Fruit fly (Drosophila melanogaster) whole organism, adult: ENCODE data around the gene Abd-B.
A peak's percentile ranks its signal among the peaks of the same experiment; 100 is the strongest.

Experiments
- CG11617 ChIP-seq: fragments of 200-800 bp; sonication (Bioruptor generic); optimal IDR thresholded peaks from 2 replicates; lab custom pipeline; 2017; ENCODE audit warnings: mild to moderate bottlenecking, missing biosample characterization, missing genetic modification reagents, missing genetic modification characterization
- CG12768 ChIP-seq: fragments of 200-800 bp; sonication (Bioruptor generic); optimal IDR thresholded peaks from 2 replicates; lab custom pipeline; 2017; ENCODE audit warnings: missing biosample characterization, missing genetic modification characterization, mild to moderate bottlenecking, moderate library complexity, missing genetic modification reagents
- CG14711 ChIP-seq: fragments of 200-800 bp; sonication (Bioruptor generic); optimal IDR thresholded peaks from 2 replicates; lab custom pipeline; 2018; ENCODE audit warnings: missing biosample characterization, mild to moderate bottlenecking, missing genetic modification characterization, moderate library complexity
- CG1620 ChIP-seq: fragments of 200-800 bp; sonication (Bioruptor generic); optimal IDR thresholded peaks from 2 replicates; lab custom pipeline; 2016; ENCODE audit warnings: missing biosample characterization, missing genetic modification characterization
- CG33017 ChIP-seq: fragments of 200-800 bp; sonication (Bioruptor generic); optimal IDR thresholded peaks from 2 replicates; lab custom pipeline; 2018; ENCODE audit warnings: missing biosample characterization, mild to moderate bottlenecking, missing genetic modification characterization, moderate library complexity
- CG5204 ChIP-seq: fragments of 200-800 bp; sonication (Bioruptor generic); optimal IDR thresholded peaks from 2 replicates; lab custom pipeline; 2016; ENCODE audit warnings: missing biosample characterization, missing genetic modification characterization
- CG7045 ChIP-seq: fragments of 200-800 bp; sonication (Bioruptor generic); optimal IDR thresholded peaks from 2 replicates; lab custom pipeline; 2017; ENCODE audit warnings: missing biosample characterization, mild to moderate bottlenecking, missing genetic modification characterization
- CG7101 ChIP-seq: fragments of 200-800 bp; sonication (Bioruptor generic); optimal IDR thresholded peaks from 2 replicates; lab custom pipeline; 2018; ENCODE audit warnings: missing biosample characterization, mild to moderate bottlenecking, missing genetic modification characterization, moderate library complexity
- Clk ChIP-seq: fragments of 200-800 bp; sonication (Bioruptor generic); optimal IDR thresholded peaks from 2 replicates; lab custom pipeline; 2017; ENCODE audit warnings: missing biosample characterization, missing genetic modification characterization
- Hr96 ChIP-seq: fragments of 200-800 bp; sonication (Bioruptor generic); optimal IDR thresholded peaks from 2 replicates; lab custom pipeline; 2016; ENCODE audit warnings: missing biosample characterization, missing genetic modification characterization
- Mnt ChIP-seq: fragments of 200-800 bp; sonication (Bioruptor generic); optimal IDR thresholded peaks from 2 replicates; lab custom pipeline; 2016; ENCODE audit warnings: missing biosample characterization, mild to moderate bottlenecking, missing genetic modification characterization
- bab1 ChIP-seq: fragments of 200-800 bp; sonication (Bioruptor generic); optimal IDR thresholded peaks from 3 replicates; lab custom pipeline; 2019; ENCODE audit warnings: missing biosample characterization, mild to moderate bottlenecking, missing genetic modification characterization, moderate library complexity
- cic ChIP-seq: fragments of 200-800 bp; sonication (Bioruptor generic); optimal IDR thresholded peaks from 2 replicates; lab custom pipeline; 2017; ENCODE audit warnings: missing biosample characterization, mild to moderate bottlenecking, missing genetic modification characterization, moderate library complexity
- cnc ChIP-seq, 2 experiments: fragments of >200 bp; optimal IDR thresholded peaks; 2 replicates each; lab custom pipeline; 2017
- kay ChIP-seq: fragments of 200-800 bp; sonication (Bioruptor generic); peaks from one replicate; lab custom pipeline; 2016; ENCODE audit warnings: missing biosample characterization, missing genetic modification characterization, borderline replicate concordance
- ovo ChIP-seq: fragments of 200-800 bp; sonication (Bioruptor generic); optimal IDR thresholded peaks from 2 replicates; lab custom pipeline; 2016; ENCODE audit warnings: missing biosample characterization, missing genetic modification characterization
- pad ChIP-seq: fragments of 200-800 bp; sonication (Bioruptor generic); optimal IDR thresholded peaks from 3 replicates; lab custom pipeline; 2017; ENCODE audit warnings: missing biosample characterization, missing genetic modification characterization, mild to moderate bottlenecking, moderate library complexity, missing genetic modification reagents
- tj ChIP-seq: fragments of 200-800 bp; sonication (Bioruptor generic); optimal IDR thresholded peaks from 3 replicates; lab custom pipeline; 2017; ENCODE audit warnings: missing biosample characterization, mild to moderate bottlenecking, missing genetic modification characterization, moderate library complexity
- toe ChIP-seq: fragments of 200-800 bp; sonication (Bioruptor generic); optimal IDR thresholded peaks from 2 replicates; lab custom pipeline; 2016; ENCODE audit warnings: missing biosample characterization, missing genetic modification characterization

Abd-B gene

DNA sequence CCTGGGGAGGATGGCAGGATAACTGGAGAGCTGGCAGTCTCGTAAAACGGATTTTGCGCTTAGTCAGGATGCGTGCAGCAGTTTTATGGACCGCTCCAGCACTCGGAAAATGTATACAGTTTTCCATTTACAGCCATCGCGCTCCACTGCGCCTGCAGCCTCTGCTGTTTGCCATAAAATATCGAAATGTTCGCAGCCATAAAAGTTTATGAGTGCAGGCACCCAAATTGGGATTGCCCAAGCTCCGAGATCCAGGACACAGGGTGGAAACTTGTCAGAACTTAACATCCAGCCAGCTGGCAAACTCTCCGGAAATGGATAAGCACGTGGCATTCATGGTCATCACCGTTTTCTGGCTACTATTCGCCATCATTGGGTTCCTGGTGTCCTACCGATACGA, 2.9 kb upstream of the Abd-B start, which contains the start of gene VhaM9.7-d:
TSS of gene VhaM9.7-d (plus strand) at position 301 of the 400 bp plus-strand sequence.
- TF ChIP-seq CG33017 (no peak), tj (GFP tag; lab: Kevin White, UChicago) (no peak), cnc (optimal IDR thresholded peaks at IDR 0.05; lab: Kevin White, UChicago) (no peak), Hr96 (GFP tag; lab: Kevin White, UChicago) (no peak), Mnt (no peak), CG11617 (no peak), pad (GFP tag; lab: Kevin White, UChicago) (no peak), CG7045 (GFP tag; lab: Kevin White, UChicago) (no peak)

DNA sequence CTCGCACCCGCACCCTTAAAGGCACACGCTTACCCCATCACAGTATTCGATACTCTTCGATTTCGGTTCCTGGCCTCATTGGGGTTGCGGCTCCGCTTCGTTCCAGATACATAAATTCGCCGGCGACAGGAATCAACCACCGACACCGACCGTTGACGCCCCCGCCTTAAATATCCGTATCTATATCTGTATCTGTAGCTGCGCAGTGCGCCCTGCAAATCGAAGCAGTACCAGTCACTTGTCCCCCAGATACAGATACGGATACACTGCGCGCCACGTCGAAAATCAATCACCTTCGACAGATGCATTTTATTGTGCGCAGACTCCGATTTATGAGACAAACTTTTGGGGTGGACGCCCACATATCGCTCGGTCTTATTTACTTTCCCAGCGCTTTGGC, 539 bp upstream of the Abd-B start:
- TF ChIP-seq tj (GFP tag; lab: Kevin White, UChicago) (no peak), CG1620 (GFP tag; lab: Kevin White, UChicago) (no peak), cic (GFP tag; lab: Kevin White, UChicago) (no peak)

DNA sequence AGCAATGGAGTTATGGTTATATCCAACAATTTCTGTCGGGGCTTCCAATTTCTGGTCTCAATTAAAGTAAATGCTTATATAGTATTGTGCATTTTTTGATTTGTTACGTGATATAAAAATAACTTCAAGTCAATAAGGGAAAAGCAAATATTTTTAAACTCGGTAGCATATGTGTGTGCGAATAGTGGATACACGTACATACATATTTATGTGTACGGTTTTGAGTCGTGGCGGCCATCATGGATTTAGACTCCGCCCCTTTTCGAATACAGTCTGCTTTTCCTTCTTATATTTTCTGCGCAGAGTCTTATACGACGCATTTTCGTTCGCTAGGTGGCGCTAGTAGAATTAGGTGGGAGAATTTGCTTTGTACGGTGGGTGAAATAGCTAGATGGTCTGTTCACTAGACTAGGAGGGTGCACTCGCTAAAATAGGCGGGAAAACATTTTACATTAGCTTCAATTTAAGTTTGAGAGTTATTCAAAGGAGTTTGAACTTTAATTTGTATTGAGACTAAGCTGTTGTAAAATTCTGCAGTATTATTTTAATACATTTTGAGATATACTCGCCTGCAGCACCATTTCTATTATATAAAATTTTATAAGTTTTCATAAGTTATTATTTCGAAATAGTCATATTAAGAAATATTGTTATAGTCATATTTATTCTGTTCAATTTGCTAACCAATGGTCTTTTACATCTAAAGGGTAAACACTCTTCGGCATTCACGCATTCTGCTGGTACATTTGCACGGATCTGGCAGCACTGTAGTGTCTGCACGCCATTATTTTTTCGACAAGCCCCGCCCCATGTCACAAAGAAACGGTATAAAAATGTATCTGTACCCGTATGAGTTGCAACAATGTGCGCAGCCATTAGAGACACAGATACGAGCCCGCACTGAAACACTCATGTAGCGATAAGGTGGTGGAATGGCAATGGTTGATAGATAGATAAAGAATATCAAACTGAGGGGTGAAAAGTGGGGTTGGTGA, 2.4 kb downstream of the Abd-B start:
- TF ChIP-seq pad (GFP tag; lab: Kevin White, UChicago) (peak; percentile 62), CG33017 (no peak), toe (GFP tag; lab: Kevin White, UChicago) (peak; percentile 18), CG14711 (tag; lab: Kevin White, UChicago) (no peak), CG5204 (GFP tag; lab: Kevin White, UChicago) (no peak), ovo (peak; percentile 33), CG1620 (GFP tag; lab: Kevin White, UChicago) (no peak)

DNA sequence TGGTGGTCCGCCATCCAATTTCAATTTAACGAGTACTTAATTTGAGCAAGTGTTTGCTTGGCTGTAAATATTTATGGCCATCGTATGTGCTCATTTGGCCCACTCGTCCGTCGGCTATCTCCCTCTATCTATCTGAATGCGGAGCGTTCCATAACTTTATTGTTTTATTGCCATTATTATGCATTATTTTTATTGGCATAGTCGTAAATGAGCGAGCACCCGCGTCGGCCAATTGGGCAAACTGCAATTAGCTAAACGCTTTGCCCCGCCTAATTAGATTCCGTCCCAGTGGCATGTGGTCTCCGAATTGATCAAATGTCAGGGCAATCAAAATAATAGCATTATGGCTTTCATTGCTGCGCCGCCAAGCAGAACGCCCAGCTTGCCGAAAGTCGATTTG, 9.7 kb downstream of the Abd-B start:
- TF ChIP-seq CG33017 = no peak
- no peak for TF ChIP-seq CG1620 (GFP tag; lab: Kevin White, UChicago)
- TF ChIP-seq CG7101 (tag; lab: Kevin White, UChicago) = no peak
- no peak for TF ChIP-seq bab1
- TF ChIP-seq cnc (optimal IDR thresholded peaks at IDR 0.05; lab: Kevin White, UChicago) = no peak
- no peak for TF ChIP-seq CG14711 (tag; lab: Kevin White, UChicago)
- no peak for TF ChIP-seq CG11617
- TF ChIP-seq kay = no peak
- TF ChIP-seq toe (GFP tag; lab: Kevin White, UChicago) = no peak
- no peak for TF ChIP-seq pad (GFP tag; lab: Kevin White, UChicago)
- no peak for TF ChIP-seq Clk (GFP tag; lab: Kevin White, UChicago)
- no peak for TF ChIP-seq CG7045 (GFP tag; lab: Kevin White, UChicago)
- no peak for TF ChIP-seq Hr96 (GFP tag; lab: Kevin White, UChicago)
- TF ChIP-seq tj (GFP tag; lab: Kevin White, UChicago) = no peak
- TF ChIP-seq cic (GFP tag; lab: Kevin White, UChicago) = no peak
- TF ChIP-seq CG12768 = no peak
- TF ChIP-seq Mnt = no peak

DNA sequence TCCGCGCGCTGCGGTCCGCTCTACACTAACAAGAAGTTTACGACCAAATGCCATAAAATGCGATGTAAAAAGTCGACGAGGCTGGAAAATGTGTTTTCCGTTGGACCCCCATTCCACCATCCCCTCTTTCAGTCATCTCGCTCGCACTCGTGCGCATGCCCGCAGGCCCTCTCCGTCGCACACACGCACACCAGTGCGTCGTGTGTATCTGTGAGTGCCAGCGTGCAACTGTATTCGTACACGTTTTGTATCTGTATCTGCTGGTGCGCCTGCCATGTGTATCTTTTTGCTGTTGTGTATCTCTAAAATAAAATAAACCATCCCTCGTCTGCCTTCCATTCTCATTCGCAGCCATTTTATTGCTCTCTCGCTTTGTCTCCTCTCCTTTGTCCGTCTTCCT, 11.8 kb downstream of the Abd-B start:
- TF ChIP-seq CG12768 (no peak), ovo (no peak), tj (GFP tag; lab: Kevin White, UChicago) (no peak), toe (GFP tag; lab: Kevin White, UChicago) (no peak), kay (no peak), pad (GFP tag; lab: Kevin White, UChicago) (no peak), CG14711 (tag; lab: Kevin White, UChicago) (no peak), CG7101 (tag; lab: Kevin White, UChicago) (no peak), cic (GFP tag; lab: Kevin White, UChicago) (no peak), cnc (optimal IDR thresholded peaks at IDR 0.05; lab: Kevin White, UChicago) (no peak), bab1 (no peak), Hr96 (GFP tag; lab: Kevin White, UChicago) (no peak), CG7045 (GFP tag; lab: Kevin White, UChicago) (no peak), Clk (GFP tag; lab: Kevin White, UChicago) (no peak), CG5204 (GFP tag; lab: Kevin White, UChicago) (no peak), CG1620 (GFP tag; lab: Kevin White, UChicago) (no peak), Mnt (no peak)

DNA sequence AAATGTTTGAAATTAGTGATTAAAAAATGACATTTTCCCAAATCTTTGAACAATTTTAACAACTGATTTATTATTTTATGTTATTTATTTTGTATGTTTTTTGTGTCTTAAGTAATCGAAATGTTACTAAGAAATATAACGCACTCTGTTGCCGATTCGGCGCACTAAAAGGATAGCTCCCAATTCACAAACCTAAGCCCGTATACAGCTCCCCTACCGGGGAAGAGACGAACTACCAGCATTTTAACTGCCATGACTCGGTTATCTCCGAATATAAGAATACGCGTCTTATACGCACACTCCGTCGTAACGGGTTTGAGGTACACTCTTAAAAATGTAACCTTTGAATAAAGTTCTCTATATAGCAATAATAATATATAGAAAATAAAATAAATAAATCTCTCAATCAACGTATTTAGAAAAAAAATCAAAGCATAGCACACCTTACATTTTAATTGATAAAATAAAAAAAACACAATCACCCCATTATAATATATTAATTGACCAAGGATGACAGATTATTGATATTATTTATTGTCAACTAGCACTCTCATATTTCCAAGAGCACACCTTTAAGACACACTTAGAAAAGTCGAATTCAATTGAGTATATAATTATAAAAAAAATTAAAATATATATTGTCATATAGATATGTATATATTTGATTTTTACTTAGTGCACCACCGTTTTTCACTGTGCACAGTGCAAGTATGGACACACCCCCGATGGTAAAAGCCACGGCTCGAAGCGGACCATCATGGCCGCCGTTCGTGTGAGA, 14.1 kb downstream of the Abd-B start:
- TF ChIP-seq CG7045 (GFP tag; lab: Kevin White, UChicago) (peak; percentile 61), toe (GFP tag; lab: Kevin White, UChicago) (no peak), CG33017 (peak; percentile 36), tj (GFP tag; lab: Kevin White, UChicago) (peak; percentile 9), Hr96 (GFP tag; lab: Kevin White, UChicago) (no peak), cic (GFP tag; lab: Kevin White, UChicago) (no peak), CG7101 (tag; lab: Kevin White, UChicago) (no peak), ovo (no peak)
